Fruit fly (Drosophila melanogaster) whole organism, embryonic: ENCODE results near the gene CG4461.

Experiments used
- ATbp ChIP-seq: fragments of 200-800 bp; sonication (Bioruptor generic); optimal IDR thresholded peaks from 2 replicates; lab custom pipeline; 2017; ENCODE audit warnings: missing biosample characterization, mild to moderate bottlenecking, missing genetic modification characterization, missing genetic modification reagents
- Asciz ChIP-seq: fragments of 200-800 bp; sonication (Bioruptor generic); optimal IDR thresholded peaks from 2 replicates; lab custom pipeline; 2017; ENCODE audit warnings: missing biosample characterization, mild to moderate bottlenecking, missing genetic modification characterization, missing genetic modification reagents
- Atf3 ChIP-seq: fragments of 200-800 bp; sonication (Bioruptor generic); optimal IDR thresholded peaks from 3 replicates; lab custom pipeline; 2016; ENCODE audit warnings: missing biosample characterization, missing genetic modification characterization
- Bgb ChIP-seq: fragments of 200-800 bp; sonication (Bioruptor generic); IDR thresholded peaks from 2 replicates; pipeline ENCODE4 v1.3.6; 2022; ENCODE audit warnings: missing biosample characterization, missing genetic modification characterization; ENCODE audit not compliant: partially characterized antibody
- CG10147 ChIP-seq: fragments of 200-800 bp; sonication (Bioruptor generic); optimal IDR thresholded peaks from 2 replicates; lab custom pipeline; 2019; ENCODE audit warnings: missing biosample characterization, mild to moderate bottlenecking, missing genetic modification characterization, moderate library complexity
- CG10274 ChIP-seq: fragments of 200-800 bp; sonication (Bioruptor generic); optimal IDR thresholded peaks from 3 replicates; lab custom pipeline; 2017; ENCODE audit warnings: missing biosample characterization, mild to moderate bottlenecking, missing genetic modification characterization
- CG10431 ChIP-seq: fragments of 200-800 bp; sonication (Bioruptor generic); optimal IDR thresholded peaks from 3 replicates; lab custom pipeline; 2018; ENCODE audit warnings: missing biosample characterization, mild to moderate bottlenecking, missing genetic modification characterization
- CG10979 ChIP-seq: fragments of 200-800 bp; sonication (Bioruptor generic); optimal IDR thresholded peaks from 2 replicates; lab custom pipeline; 2018; ENCODE audit warnings: missing biosample characterization, mild to moderate bottlenecking, missing genetic modification characterization, moderate library complexity
- CG11696 ChIP-seq: fragments of 200-800 bp; sonication (Bioruptor generic); IDR thresholded peaks from 2 replicates; pipeline ENCODE4 v1.3.6; 2022; ENCODE audit warnings: missing biosample characterization, missing genetic modification characterization
- CG11723 ChIP-seq: fragments of 200-800 bp; sonication (Bioruptor generic); optimal IDR thresholded peaks from 2 replicates; lab custom pipeline; 2017; ENCODE audit warnings: missing biosample characterization, mild to moderate bottlenecking, missing genetic modification characterization
- CG12071 ChIP-seq: fragments of 200-800 bp; sonication (Bioruptor generic); optimal IDR thresholded peaks from 3 replicates; lab custom pipeline; 2018; ENCODE audit warnings: missing biosample characterization, mild to moderate bottlenecking, missing genetic modification characterization
- CG12744 ChIP-seq: fragments of 200-800 bp; sonication (Bioruptor generic); optimal IDR thresholded peaks from 2 replicates; lab custom pipeline; 2016; ENCODE audit warnings: missing biosample characterization, missing genetic modification characterization
- CG13296 ChIP-seq: fragments of 200-800 bp; sonication (Bioruptor generic); optimal IDR thresholded peaks from 3 replicates; lab custom pipeline; 2018; ENCODE audit warnings: missing biosample characterization, mild to moderate bottlenecking, missing genetic modification characterization
- CG15011 ChIP-seq: fragments of 200-800 bp; sonication (Bioruptor generic); optimal IDR thresholded peaks from 3 replicates; lab custom pipeline; 2018; ENCODE audit warnings: missing biosample characterization, mild to moderate bottlenecking, missing genetic modification characterization
- CG15269 ChIP-seq: fragments of 200-800 bp; sonication (Bioruptor generic); optimal IDR thresholded peaks from 2 replicates; lab custom pipeline; 2018; ENCODE audit warnings: missing biosample characterization, mild to moderate bottlenecking, missing genetic modification characterization, moderate library complexity
- CG16779 ChIP-seq: fragments of 200-800 bp; sonication (Bioruptor generic); IDR thresholded peaks from 2 replicates; pipeline ENCODE4 v1.3.6; 2022; ENCODE audit warnings: missing biosample characterization, missing genetic modification characterization
- CG16813 ChIP-seq: fragments of 200-800 bp; sonication (Bioruptor generic); IDR thresholded peaks from 3 replicates; pipeline ENCODE4 v1.3.6; 2022; ENCODE audit warnings: missing biosample characterization, missing genetic modification characterization; ENCODE audit not compliant: partially characterized antibody
- CG17186 ChIP-seq: fragments of 200-800 bp; sonication (Bioruptor generic); optimal IDR thresholded peaks from 3 replicates; lab custom pipeline; 2017; ENCODE audit warnings: missing biosample characterization, missing genetic modification reagents, missing genetic modification characterization
- CG17829 ChIP-seq: fragments of 200-800 bp; optimal IDR thresholded peaks from 2 replicates; lab custom pipeline; 2019; ENCODE audit warnings: missing biosample characterization, mild to moderate bottlenecking, missing genetic modification characterization, moderate library complexity
- CG3838 ChIP-seq: fragments of 200-800 bp; sonication (Bioruptor generic); optimal IDR thresholded peaks from 3 replicates; lab custom pipeline; 2016; ENCODE audit warnings: missing biosample characterization, missing genetic modification characterization
- CG4404 ChIP-seq: fragments of 200-800 bp; sonication (Bioruptor generic); IDR thresholded peaks from 2 replicates; pipeline ENCODE4 v1.3.6; 2022; ENCODE audit warnings: missing biosample characterization, missing genetic modification characterization
- CG6654 ChIP-seq: fragments of 200-800 bp; sonication (Bioruptor generic); optimal IDR thresholded peaks from 2 replicates; lab custom pipeline; 2017; ENCODE audit warnings: missing biosample characterization, mild to moderate bottlenecking, missing genetic modification characterization
- CG8281 ChIP-seq: fragments of 200-800 bp; sonication (Bioruptor generic); optimal IDR thresholded peaks from 2 replicates; lab custom pipeline; 2018; ENCODE audit warnings: missing biosample characterization, mild to moderate bottlenecking, missing genetic modification characterization, moderate library complexity
- CkIIα-i1 ChIP-seq: fragments of 200-800 bp; sonication (Bioruptor generic); IDR thresholded peaks from 2 replicates; pipeline ENCODE4 v1.3.6; 2022; ENCODE audit warnings: missing biosample characterization, missing genetic modification characterization
- Dll ChIP-seq: fragments of 200-800 bp; sonication (Bioruptor generic); IDR thresholded peaks from 4 replicates; pipeline ENCODE4 v1.3.6; 2022; ENCODE audit warnings: missing biosample characterization, missing genetic modification characterization; ENCODE audit not compliant: partially characterized antibody
- Dref ChIP-seq: fragments of 200-800 bp; sonication (Bioruptor generic); IDR thresholded peaks from 2 replicates; pipeline ENCODE4 v1.3.6; 2022; ENCODE audit warnings: missing biosample characterization, missing genetic modification characterization
- Fer2 ChIP-seq: fragments of 200-800 bp; sonication (Bioruptor generic); optimal IDR thresholded peaks from 2 replicates; lab custom pipeline; 2018; ENCODE audit warnings: missing biosample characterization, mild to moderate bottlenecking, missing genetic modification characterization, moderate library complexity
- Hsf ChIP-seq: fragments of 200-800 bp; sonication (Bioruptor generic); optimal IDR thresholded peaks from 3 replicates; lab custom pipeline; 2016; ENCODE audit warnings: missing biosample characterization, missing genetic modification characterization
- Mad ChIP-seq: fragments of 200-800 bp; sonication (Bioruptor generic); optimal IDR thresholded peaks from 2 replicates; lab custom pipeline; 2016; ENCODE audit warnings: missing biosample characterization, missing genetic modification characterization
- Mes4 ChIP-seq: fragments of 200-800 bp; sonication (Bioruptor generic); optimal IDR thresholded peaks from 2 replicates; lab custom pipeline; 2016; ENCODE audit warnings: missing biosample characterization, missing genetic modification characterization
- Nf-YA ChIP-seq: fragments of 200-800 bp; sonication (Bioruptor generic); IDR thresholded peaks from 2 replicates; pipeline ENCODE4 v1.3.6; 2022; ENCODE audit warnings: missing biosample characterization, missing genetic modification characterization
- Spps ChIP-seq: fragments of 200-800 bp; sonication (Bioruptor generic); optimal IDR thresholded peaks from 2 replicates; lab custom pipeline; 2018; ENCODE audit warnings: missing biosample characterization, mild to moderate bottlenecking, missing genetic modification characterization
- TFAM ChIP-seq: fragments of 200-800 bp; sonication (Bioruptor generic); optimal IDR thresholded peaks from 2 replicates; lab custom pipeline; 2017; ENCODE audit warnings: missing biosample characterization, missing genetic modification characterization, inconsistent platforms
- ac ChIP-seq: fragments of 200-800 bp; sonication (Bioruptor generic); optimal IDR thresholded peaks from 3 replicates; lab custom pipeline; 2017; ENCODE audit warnings: missing biosample characterization, mild to moderate bottlenecking, missing genetic modification characterization
- bigmax ChIP-seq: fragments of 200-800 bp; sonication (Bioruptor generic); optimal IDR thresholded peaks from 2 replicates; lab custom pipeline; 2018; ENCODE audit warnings: missing biosample characterization, mild to moderate bottlenecking, missing genetic modification characterization
- dm ChIP-seq: fragments of 200-800 bp; sonication (Bioruptor generic); optimal IDR thresholded peaks from 3 replicates; lab custom pipeline; 2016; ENCODE audit warnings: missing biosample characterization, missing genetic modification characterization
- fd3F ChIP-seq: fragments of 200-800 bp; sonication (Bioruptor generic); optimal IDR thresholded peaks from 2 replicates; lab custom pipeline; 2018; ENCODE audit warnings: missing biosample characterization, mild to moderate bottlenecking, missing genetic modification characterization, moderate library complexity
- fd64A ChIP-seq: fragments of 200-800 bp; sonication (Bioruptor generic); optimal IDR thresholded peaks from 3 replicates; lab custom pipeline; 2018; ENCODE audit warnings: missing biosample characterization, mild to moderate bottlenecking, missing genetic modification characterization
- gem ChIP-seq: fragments of 200-800 bp; sonication (Bioruptor generic); optimal IDR thresholded peaks from 2 replicates; lab custom pipeline; 2019; ENCODE audit warnings: missing biosample characterization, mild to moderate bottlenecking, missing genetic modification characterization, moderate library complexity
- hbn ChIP-seq: fragments of 200-800 bp; sonication (Bioruptor generic); IDR thresholded peaks from 2 replicates; pipeline ENCODE4 v1.3.6; 2022; ENCODE audit warnings: missing biosample characterization, missing genetic modification characterization; ENCODE audit not compliant: partially characterized antibody
- hkb ChIP-seq, 2 experiments: fragments of 200-800 bp in 1 of 2; fragments of >200 bp in 1 of 2; sonication (Bioruptor generic) in 1 of 2; IDR thresholded peaks in 1 of 2; optimal IDR thresholded peaks in 1 of 2; 2 replicates each; pipeline versions ENCODE4 v1.3.6 to Lab custom; 2017 to 2022; ENCODE audit warnings: missing biosample characterization in 1 of 2, missing genetic modification characterization in 1 of 2
- ken ChIP-seq: fragments of 200-800 bp; sonication (Bioruptor generic); IDR thresholded peaks from 3 replicates; pipeline ENCODE4 v1.3.6; 2022; ENCODE audit warnings: missing biosample characterization, missing genetic modification characterization
- knrl ChIP-seq: fragments of 200-800 bp; sonication (Bioruptor generic); IDR thresholded peaks from 3 replicates; pipeline ENCODE4 v1.3.6; 2022; ENCODE audit warnings: missing biosample characterization, missing genetic modification characterization; ENCODE audit not compliant: partially characterized antibody
- pum ChIP-seq: fragments of 200-800 bp; sonication (Bioruptor generic); optimal IDR thresholded peaks from 2 replicates; lab custom pipeline; 2016; ENCODE audit warnings: missing biosample characterization, missing genetic modification characterization
- salm ChIP-seq: fragments of 200-800 bp; sonication (Bioruptor generic); optimal IDR thresholded peaks from 2 replicates; lab custom pipeline; 2018; ENCODE audit warnings: missing biosample characterization, mild to moderate bottlenecking, missing genetic modification characterization
- sc ChIP-seq, 3 experiments: fragments of >200 bp in 2 of 3; fragments of 200-800 bp in 1 of 3; sonication (Bioruptor generic) in 1 of 3; optimal IDR thresholded peaks; 2 replicates in 2 of 3; 3 replicates in 1 of 3; lab custom pipeline; 2017; ENCODE audit warnings: mild to moderate bottlenecking in 1 of 3, missing biosample characterization in 1 of 3, missing genetic modification characterization in 1 of 3, missing genetic modification reagents in 1 of 3
- tgo ChIP-seq: fragments of 200-800 bp; sonication (Bioruptor generic); IDR thresholded peaks from 3 replicates; pipeline ENCODE4 v1.3.6; 2022; ENCODE audit warnings: missing biosample characterization, missing genetic modification characterization
- tin ChIP-seq: fragments of 200-800 bp; sonication (Bioruptor generic); optimal IDR thresholded peaks from 3 replicates; lab custom pipeline; 2016; ENCODE audit warnings: missing biosample characterization, missing genetic modification characterization
- vvl ChIP-seq: fragments of 200-800 bp; sonication (Bioruptor generic); IDR thresholded peaks from 2 replicates; pipeline ENCODE4 v1.3.6; 2022; ENCODE audit warnings: missing biosample characterization, missing genetic modification characterization
- zen ChIP-seq: fragments of 200-800 bp; sonication (Bioruptor generic); optimal IDR thresholded peaks from 3 replicates; lab custom pipeline; 2018; ENCODE audit warnings: missing biosample characterization, mild to moderate bottlenecking, missing genetic modification characterization, moderate library complexity

CG4461 gene

DNA sequence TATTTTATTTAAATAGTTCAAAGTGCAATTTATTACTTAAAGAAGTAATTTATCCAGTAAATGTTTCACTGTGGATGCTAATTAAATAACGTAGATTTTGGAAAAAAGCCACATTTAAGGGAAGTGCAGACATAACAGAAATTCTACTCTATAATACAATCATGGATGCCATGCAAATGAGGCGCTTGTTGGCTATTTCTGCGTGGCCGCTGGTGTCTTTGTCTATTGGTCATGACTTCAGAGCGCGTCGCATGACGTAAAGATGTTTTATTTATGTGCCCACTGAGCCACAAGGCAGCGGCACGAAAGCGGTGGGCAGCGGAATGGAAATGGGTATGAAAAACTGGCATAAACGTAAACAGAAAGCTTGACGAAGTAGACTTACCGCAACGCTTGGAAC is 50.6 kb downstream of the CG4461 start (continued):
- TF ChIP-seq CG6654 (GFP tag; lab: Kevin White, UChicago): no peak
- no peak for TF ChIP-seq fd64A (GFP tag; lab: Kevin White, UChicago)
- TF ChIP-seq CG17186 (GFP tag; lab: Kevin White, UChicago): no peak
- no peak for TF ChIP-seq salm (tag; lab: Kevin White, UChicago)
- TF ChIP-seq Dll: no peak
- no peak for TF ChIP-seq Nf-YA (GFP tag; lab: Robert Waterston, UW)
- no peak for TF ChIP-seq CG4404
- TF ChIP-seq Dref (GFP tag; lab: Robert Waterston, UW): no peak
- no peak for TF ChIP-seq tgo (GFP tag; lab: Robert Waterston, UW)
- TF ChIP-seq CG11723: no peak
- no peak for TF ChIP-seq Hsf (GFP tag; lab: Kevin White, UChicago)
- TF ChIP-seq Spps (tag; lab: Kevin White, UChicago): no peak
- TF ChIP-seq CG16779 (GFP tag; lab: Robert Waterston, UW): no peak
- peak; percentile 76 for TF ChIP-seq vvl (GFP tag; lab: Robert Waterston, UW)
- 0 out of 3 replicates have a peak, but pooled peaks have one; percentile 17 for TF ChIP-seq ken (GFP tag; lab: Robert Waterston, UW)
- no peak for TF ChIP-seq CG15011
- no peak for TF ChIP-seq CG12744 (GFP tag; lab: Kevin White, UChicago)
- no peak for TF ChIP-seq fd3F (GFP tag; lab: Kevin White, UChicago)
- no peak for TF ChIP-seq ac (GFP tag; lab: Kevin White, UChicago)
- TF ChIP-seq zen: no peak
- TF ChIP-seq pum (GFP tag; lab: Kevin White, UChicago): no peak
- no peak for TF ChIP-seq Fer2 (tag; lab: Kevin White, UChicago)
- TF ChIP-seq CG10147 (GFP tag; lab: Kevin White, UChicago): no peak
- peak; percentile 20 for TF ChIP-seq Asciz
- no peak for TF ChIP-seq bigmax (GFP tag; lab: Kevin White, UChicago)
- no peak for TF ChIP-seq hkb (optimal IDR thresholded peaks at IDR 0.05; lab: Kevin White, UChicago)
- TF ChIP-seq hkb (GFP tag; IDR thresholded peaks at IDR 0.05; lab: Robert Waterston, UW): peak; percentile 10; the same call in 1 of the 2 replicates
- TF ChIP-seq tin: peak; percentile 25
- TF ChIP-seq CG10274: no peak
- peak; percentile 47 for TF ChIP-seq gem (tag; lab: Kevin White, UChicago)
- TF ChIP-seq Mes4 (GFP tag; lab: Kevin White, UChicago): no peak
- TF ChIP-seq CG13296 (GFP tag; lab: Kevin White, UChicago): no peak
- no peak for TF ChIP-seq Bgb (GFP tag; lab: Robert Waterston, UW)
- no peak for TF ChIP-seq sc (optimal IDR thresholded peaks at IDR 0.05; lab: Kevin White, UChicago)
- no peak for TF ChIP-seq sc (GFP tag; optimal IDR thresholded peaks at IDR 0.05; lab: Kevin White, UChicago)
- TF ChIP-seq knrl (GFP tag; lab: Robert Waterston, UW): no peak
- no peak for TF ChIP-seq CG8281 (tag; lab: Kevin White, UChicago)
- TF ChIP-seq TFAM (GFP tag; lab: Kevin White, UChicago): no peak
- no peak for TF ChIP-seq dm
- no peak for TF ChIP-seq CG16813 (GFP tag; lab: Robert Waterston, UW)
- TF ChIP-seq ATbp: peak; percentile 29
- no peak for TF ChIP-seq Atf3 (GFP tag; lab: Kevin White, UChicago)
- TF ChIP-seq CG12071 (GFP tag; lab: Kevin White, UChicago): no peak
- TF ChIP-seq CG10431 (GFP tag; lab: Kevin White, UChicago): no peak
- no peak for TF ChIP-seq CkIIα-i1 (GFP tag; lab: Robert Waterston, UW)
- TF ChIP-seq CG15269 (tag; lab: Kevin White, UChicago): no peak
- no peak for TF ChIP-seq CG17829 (tag; lab: Kevin White, UChicago)
- TF ChIP-seq CG11696: peak; percentile 82
- TF ChIP-seq hbn (GFP tag; lab: Robert Waterston, UW): no peak
- no peak for TF ChIP-seq CG3838 (GFP tag; lab: Kevin White, UChicago)
- TF ChIP-seq Mad: no peak
- peak; percentile 12 for TF ChIP-seq CG10979 (tag; lab: Kevin White, UChicago)
